Fruit fly (Drosophila melanogaster): ENCODE data around the gene FoxP.

dm6 chr3R:9756187-9756586 lies 25.5 kb upstream of the FoxP start, which contains the start of the genes Alg12 and Rpt3R:
- TF ChIP-seq trh (GFP tag; optimal IDR thresholded peaks at IDR 0.05) (no peak), jumu (GFP tag; optimal IDR thresholded peaks at IDR 0.05) (no peak), CG32767 (GFP tag; IDR thresholded peaks at IDR 0.05) (no peak), CG10654 (GFP tag; optimal IDR thresholded peaks at IDR 0.05) (no peak)
